Fruit fly (Drosophila melanogaster) whole organism, adult: ENCODE measurements around the gene drm.
A peak's percentile ranks its signal among the peaks of the same experiment; 100 is the strongest.

Source experiments
- CG11617 ChIP-seq: fragments of 200-800 bp; sonication (Bioruptor generic); optimal IDR thresholded peaks from 2 replicates; lab custom pipeline; 2017; ENCODE audit warnings: mild to moderate bottlenecking, missing biosample characterization, missing genetic modification reagents, missing genetic modification characterization
- CG12768 ChIP-seq: fragments of 200-800 bp; sonication (Bioruptor generic); optimal IDR thresholded peaks from 2 replicates; lab custom pipeline; 2017; ENCODE audit warnings: missing biosample characterization, missing genetic modification characterization, mild to moderate bottlenecking, moderate library complexity, missing genetic modification reagents
- CG14711 ChIP-seq: fragments of 200-800 bp; sonication (Bioruptor generic); optimal IDR thresholded peaks from 2 replicates; lab custom pipeline; 2018; ENCODE audit warnings: missing biosample characterization, mild to moderate bottlenecking, missing genetic modification characterization, moderate library complexity
- CG1620 ChIP-seq: fragments of 200-800 bp; sonication (Bioruptor generic); optimal IDR thresholded peaks from 2 replicates; lab custom pipeline; 2016; ENCODE audit warnings: missing biosample characterization, missing genetic modification characterization
- CG33017 ChIP-seq: fragments of 200-800 bp; sonication (Bioruptor generic); optimal IDR thresholded peaks from 2 replicates; lab custom pipeline; 2018; ENCODE audit warnings: missing biosample characterization, mild to moderate bottlenecking, missing genetic modification characterization, moderate library complexity
- CG5204 ChIP-seq: fragments of 200-800 bp; sonication (Bioruptor generic); optimal IDR thresholded peaks from 2 replicates; lab custom pipeline; 2016; ENCODE audit warnings: missing biosample characterization, missing genetic modification characterization
- CG7045 ChIP-seq: fragments of 200-800 bp; sonication (Bioruptor generic); optimal IDR thresholded peaks from 2 replicates; lab custom pipeline; 2017; ENCODE audit warnings: missing biosample characterization, mild to moderate bottlenecking, missing genetic modification characterization
- CG7101 ChIP-seq: fragments of 200-800 bp; sonication (Bioruptor generic); optimal IDR thresholded peaks from 2 replicates; lab custom pipeline; 2018; ENCODE audit warnings: missing biosample characterization, mild to moderate bottlenecking, missing genetic modification characterization, moderate library complexity
- Clk ChIP-seq: fragments of 200-800 bp; sonication (Bioruptor generic); optimal IDR thresholded peaks from 2 replicates; lab custom pipeline; 2017; ENCODE audit warnings: missing biosample characterization, missing genetic modification characterization
- Crg-1 ChIP-seq: fragments of 200-800 bp; sonication (Bioruptor generic); optimal IDR thresholded peaks from 2 replicates; lab custom pipeline; 2016; ENCODE audit warnings: missing biosample characterization, missing genetic modification characterization
- Hr96 ChIP-seq: fragments of 200-800 bp; sonication (Bioruptor generic); optimal IDR thresholded peaks from 2 replicates; lab custom pipeline; 2016; ENCODE audit warnings: missing biosample characterization, missing genetic modification characterization
- Mnt ChIP-seq: fragments of 200-800 bp; sonication (Bioruptor generic); optimal IDR thresholded peaks from 2 replicates; lab custom pipeline; 2016; ENCODE audit warnings: missing biosample characterization, mild to moderate bottlenecking, missing genetic modification characterization
- bab1 ChIP-seq: fragments of 200-800 bp; sonication (Bioruptor generic); optimal IDR thresholded peaks from 3 replicates; lab custom pipeline; 2019; ENCODE audit warnings: missing biosample characterization, mild to moderate bottlenecking, missing genetic modification characterization, moderate library complexity
- cic ChIP-seq: fragments of 200-800 bp; sonication (Bioruptor generic); optimal IDR thresholded peaks from 2 replicates; lab custom pipeline; 2017; ENCODE audit warnings: missing biosample characterization, mild to moderate bottlenecking, missing genetic modification characterization, moderate library complexity
- cnc ChIP-seq, 2 experiments: fragments of >200 bp; optimal IDR thresholded peaks; 2 replicates each; lab custom pipeline; 2017
- kay ChIP-seq: fragments of 200-800 bp; sonication (Bioruptor generic); peaks from one replicate; lab custom pipeline; 2016; ENCODE audit warnings: missing biosample characterization, missing genetic modification characterization, borderline replicate concordance
- ovo ChIP-seq: fragments of 200-800 bp; sonication (Bioruptor generic); optimal IDR thresholded peaks from 2 replicates; lab custom pipeline; 2016; ENCODE audit warnings: missing biosample characterization, missing genetic modification characterization
- pad ChIP-seq: fragments of 200-800 bp; sonication (Bioruptor generic); optimal IDR thresholded peaks from 3 replicates; lab custom pipeline; 2017; ENCODE audit warnings: missing biosample characterization, missing genetic modification characterization, mild to moderate bottlenecking, moderate library complexity, missing genetic modification reagents
- tj ChIP-seq: fragments of 200-800 bp; sonication (Bioruptor generic); optimal IDR thresholded peaks from 3 replicates; lab custom pipeline; 2017; ENCODE audit warnings: missing biosample characterization, mild to moderate bottlenecking, missing genetic modification characterization, moderate library complexity
- toe ChIP-seq: fragments of 200-800 bp; sonication (Bioruptor generic); optimal IDR thresholded peaks from 2 replicates; lab custom pipeline; 2016; ENCODE audit warnings: missing biosample characterization, missing genetic modification characterization

The drm gene

DNA sequence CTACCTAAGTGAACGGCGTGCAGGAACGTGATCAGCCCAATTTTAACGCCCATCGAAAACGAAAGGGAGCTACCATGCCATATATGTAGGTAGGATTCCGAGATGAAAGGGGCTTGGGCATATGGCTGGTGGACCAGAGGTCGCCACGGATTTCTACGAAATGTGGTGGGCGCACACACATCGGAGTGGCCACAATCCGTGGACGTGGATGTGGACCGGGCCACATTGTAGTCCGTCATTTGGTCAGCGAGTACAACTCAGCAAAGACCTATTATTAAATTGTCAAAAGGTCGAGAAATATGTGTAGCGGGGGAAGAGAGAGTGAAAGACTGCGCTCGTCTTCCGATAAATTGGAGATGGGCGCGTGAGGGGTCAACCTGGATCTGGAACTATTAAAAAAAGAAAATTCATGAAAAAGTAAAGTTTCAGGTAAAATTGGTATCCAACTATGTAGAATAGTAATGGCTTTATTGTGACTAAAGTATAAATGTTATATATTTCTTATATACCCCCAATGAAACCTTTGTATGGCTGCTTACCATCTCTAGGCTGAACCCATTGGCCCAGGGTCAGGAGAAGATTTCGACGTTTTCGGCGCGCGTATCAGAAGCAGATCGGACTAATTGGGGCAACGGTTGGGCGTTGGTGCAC is 16.5 kb downstream of the drm start:
- no peak for TF ChIP-seq CG14711 (tag; lab: Kevin White, UChicago)
- TF ChIP-seq CG7101, result no peak
- no peak for TF ChIP-seq CG5204 (GFP tag; lab: Kevin White, UChicago)
- TF ChIP-seq Crg-1 (GFP tag; lab: Kevin White, UChicago), result no peak
- TF ChIP-seq CG33017 (tag; lab: Kevin White, UChicago), result no peak

DNA sequence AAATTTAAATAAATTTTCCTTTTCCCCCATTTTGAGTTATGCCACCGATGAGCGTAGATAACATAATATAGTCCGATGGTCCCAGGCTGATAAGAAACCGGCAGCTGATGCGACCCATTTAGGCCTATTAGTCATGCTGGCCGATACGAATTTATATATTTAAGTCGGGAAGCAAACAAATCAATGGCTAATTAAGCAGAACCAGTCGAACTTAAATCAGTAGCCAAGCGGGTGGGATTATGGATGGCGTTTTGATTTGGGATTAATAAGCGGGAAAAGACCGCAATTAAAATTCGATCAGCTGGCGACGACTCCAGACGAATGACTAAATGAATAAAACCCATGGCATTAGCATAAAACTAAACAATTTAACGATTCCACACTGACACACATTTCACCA is 17.9 kb downstream of the drm start:
- TF ChIP-seq bab1 (GFP tag; lab: Kevin White, UChicago) (no peak), CG7101 (no peak), Hr96 (GFP tag; lab: Kevin White, UChicago) (no peak), Mnt (GFP tag; lab: Kevin White, UChicago) (no peak)

DNA sequence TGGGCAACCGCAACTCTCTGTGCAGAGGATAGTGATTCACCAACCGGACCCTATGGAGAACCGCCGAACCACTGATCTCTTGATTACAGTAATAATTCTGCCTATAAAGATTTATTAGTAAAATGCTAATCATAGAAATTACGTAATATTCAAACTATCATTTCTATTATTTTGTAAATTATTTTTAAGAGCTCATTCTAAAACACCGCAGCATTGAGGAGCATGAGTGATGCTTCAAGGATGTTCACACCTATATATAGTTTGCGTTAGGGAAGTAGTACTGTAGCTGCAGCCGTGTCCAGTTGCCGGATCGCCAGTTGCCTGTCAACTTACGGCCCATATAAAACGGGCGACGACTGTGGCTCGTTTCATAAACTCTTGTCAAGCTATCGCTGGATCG is 18.4 kb downstream of the drm start:
- TF ChIP-seq pad (GFP tag; lab: Kevin White, UChicago) (no peak), CG5204 (GFP tag; lab: Kevin White, UChicago) (peak; percentile 11)

DNA sequence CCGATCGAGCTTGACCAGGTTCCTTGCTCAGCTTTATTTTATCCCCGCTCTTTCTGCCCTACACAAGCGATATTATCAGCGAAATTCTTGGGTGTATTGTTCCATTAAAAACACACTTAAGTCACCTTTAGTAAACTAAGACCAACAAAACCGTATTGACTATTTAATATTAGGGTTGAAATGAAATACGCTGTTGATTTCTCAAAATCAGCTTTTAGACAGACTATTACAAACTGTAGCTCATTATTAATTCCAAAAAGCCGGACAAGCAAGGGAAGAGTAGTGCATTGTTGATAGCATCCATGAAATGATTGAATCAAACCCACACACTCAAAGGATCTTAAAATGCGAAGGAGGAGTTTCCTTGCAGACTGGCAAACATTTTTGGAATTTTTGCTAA is 19.3 kb downstream of the drm start:
- TF ChIP-seq ovo (GFP tag; lab: Kevin White, UChicago), result no peak
- no peak for TF ChIP-seq tj (GFP tag; lab: Kevin White, UChicago)
- TF ChIP-seq toe (GFP tag; lab: Kevin White, UChicago), result no peak
- no peak for TF ChIP-seq Crg-1 (GFP tag; lab: Kevin White, UChicago)
- TF ChIP-seq Hr96 (GFP tag; lab: Kevin White, UChicago), result no peak

DNA sequence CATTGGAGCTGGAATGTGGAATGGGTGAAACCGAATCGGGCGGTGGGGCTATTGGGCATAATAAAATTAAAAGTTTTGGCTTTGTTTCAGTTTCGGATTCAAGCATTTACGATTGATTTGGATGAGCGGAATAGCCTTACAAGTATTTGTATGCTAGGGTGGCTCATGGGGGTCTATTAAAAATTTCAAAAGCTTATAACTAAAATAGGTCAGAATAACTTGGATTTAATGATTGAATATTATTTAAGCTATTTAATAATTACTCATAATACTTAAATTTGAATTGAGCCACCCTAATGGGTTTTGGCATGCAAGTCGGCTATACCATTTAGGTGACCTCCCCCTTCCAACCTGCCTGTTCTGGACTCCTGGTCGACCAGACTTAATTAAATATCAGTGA is 20.6 kb downstream of the drm start:
- TF ChIP-seq CG14711 (tag; lab: Kevin White, UChicago), result no peak
- TF ChIP-seq kay (GFP tag; lab: Kevin White, UChicago), result no peak
- no peak for TF ChIP-seq pad (GFP tag; lab: Kevin White, UChicago)
- TF ChIP-seq bab1 (GFP tag; lab: Kevin White, UChicago), result no peak
- TF ChIP-seq cnc (optimal IDR thresholded peaks at IDR 0.05; lab: Kevin White, UChicago), result no peak
- no peak for TF ChIP-seq toe (GFP tag; lab: Kevin White, UChicago)
- TF ChIP-seq CG12768 (GFP tag; lab: Kevin White, UChicago), result no peak
- no peak for TF ChIP-seq ovo (GFP tag; lab: Kevin White, UChicago)
- TF ChIP-seq tj (GFP tag; lab: Kevin White, UChicago), result no peak
- TF ChIP-seq CG11617 (GFP tag; lab: Kevin White, UChicago), result no peak
- no peak for TF ChIP-seq Clk (GFP tag; lab: Kevin White, UChicago)

DNA sequence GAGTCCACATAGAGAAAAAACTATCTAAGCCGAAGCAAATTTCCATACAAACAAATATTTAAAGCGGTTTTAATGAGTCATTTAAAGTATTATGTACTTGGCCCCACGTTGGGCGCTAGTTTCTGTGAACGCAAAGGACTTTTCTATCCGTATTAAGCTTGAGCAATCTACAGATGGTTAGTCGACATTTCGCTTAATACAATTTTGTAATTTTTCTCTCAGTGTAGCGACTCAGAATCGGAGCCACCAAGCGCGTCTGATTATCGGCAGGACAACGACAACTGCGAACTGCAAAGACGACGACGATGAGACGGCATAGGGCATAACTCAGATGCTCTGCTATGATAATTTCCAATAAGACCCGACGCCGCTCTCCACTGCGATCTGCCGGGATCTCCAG is 23.4 kb downstream of the drm start:
- no peak for TF ChIP-seq kay (GFP tag; lab: Kevin White, UChicago)
- TF ChIP-seq CG7045 (GFP tag; lab: Kevin White, UChicago), result no peak
- TF ChIP-seq Mnt (GFP tag; lab: Kevin White, UChicago), result no peak
- TF ChIP-seq Clk (GFP tag; lab: Kevin White, UChicago), result no peak
- TF ChIP-seq CG7101, result no peak
- no peak for TF ChIP-seq tj (GFP tag; lab: Kevin White, UChicago)
- TF ChIP-seq CG14711 (tag; lab: Kevin White, UChicago), result no peak

DNA sequence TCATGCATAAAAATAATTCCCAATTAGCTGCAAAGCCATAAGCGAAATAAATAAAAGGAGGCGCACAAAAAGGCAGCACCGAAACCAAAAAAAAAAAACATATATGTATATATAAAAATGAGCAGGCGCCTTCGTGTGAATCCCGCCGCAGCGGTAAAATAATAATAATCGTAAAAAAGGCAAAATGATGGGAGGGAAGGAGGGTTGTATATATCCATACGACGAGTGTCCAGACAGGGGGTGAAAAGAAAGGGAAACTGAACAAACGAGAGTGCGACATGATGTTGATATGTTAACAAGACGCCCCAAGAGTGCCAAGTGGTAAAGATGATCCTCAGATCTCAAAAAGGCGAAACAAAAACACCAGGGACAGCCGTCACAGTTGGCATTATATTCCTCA is 25.5 kb downstream of the drm start:
- TF ChIP-seq toe (GFP tag; lab: Kevin White, UChicago) (no peak), CG1620 (GFP tag; lab: Kevin White, UChicago) (no peak), CG7101 (no peak), CG12768 (GFP tag; lab: Kevin White, UChicago) (no peak), CG7045 (GFP tag; lab: Kevin White, UChicago) (no peak), cic (GFP tag; lab: Kevin White, UChicago) (no peak), pad (GFP tag; lab: Kevin White, UChicago) (no peak), Mnt (GFP tag; lab: Kevin White, UChicago) (no peak), CG33017 (tag; lab: Kevin White, UChicago) (no peak), cnc (optimal IDR thresholded peaks at IDR 0.05; lab: Kevin White, UChicago) (no peak), Hr96 (GFP tag; lab: Kevin White, UChicago) (no peak), kay (GFP tag; lab: Kevin White, UChicago) (no peak), tj (GFP tag; lab: Kevin White, UChicago) (no peak), Clk (GFP tag; lab: Kevin White, UChicago) (no peak), CG14711 (tag; lab: Kevin White, UChicago) (no peak), ovo (GFP tag; lab: Kevin White, UChicago) (no peak), CG5204 (GFP tag; lab: Kevin White, UChicago) (no peak), Crg-1 (GFP tag; lab: Kevin White, UChicago) (no peak), CG11617 (GFP tag; lab: Kevin White, UChicago) (no peak)
